Worm (Caenorhabditis elegans): ENCODE results near the gene W08G11.3.
A peak's percentile ranks its signal among the peaks of the same experiment; 100 is the strongest.

DNA sequence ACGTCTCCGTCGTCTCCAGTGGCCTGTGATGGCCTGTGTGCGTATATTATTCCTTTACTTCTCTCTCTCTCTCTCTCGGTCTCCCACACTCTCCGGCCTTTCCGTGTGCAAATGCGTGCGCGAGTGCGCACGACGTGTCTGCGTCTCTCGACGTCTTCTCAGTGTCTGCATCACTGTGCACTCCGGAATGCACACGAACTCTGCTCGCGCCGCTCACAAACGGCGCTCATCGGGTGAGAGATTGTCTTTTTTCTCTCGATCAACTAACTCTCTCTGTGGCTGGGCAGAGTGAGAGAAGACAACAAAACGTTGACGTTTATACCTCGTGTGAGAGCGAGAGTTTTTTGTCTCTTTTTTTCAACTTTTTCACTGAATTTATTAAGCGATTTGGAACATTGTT lies 11.5 kb upstream of the W08G11.3 start:
- TF ChIP-seq tbx-2 (tag; optimal IDR thresholded peaks at IDR 0.05) (peak; percentile 56), elt-1 (tag; optimal IDR thresholded peaks at IDR 0.05) (no peak)

All from whole organism, L3 larva.